Worm (Caenorhabditis elegans): ENCODE results near the gene szy-20.

ce11 chrII:8992780-8993179 is 23.6 kb upstream of the szy-20 start, which contains the start of gene ooc-5:
- TF ChIP-seq W03F9.2 (tag; optimal IDR thresholded peaks at IDR 0.05) (no peak), him-1 (tag; optimal IDR thresholded peaks at IDR 0.05) (no peak), dao-5 (tag; optimal IDR thresholded peaks at IDR 0.05) (no peak)

Data from whole organism, L4/young adult.